Worm (Caenorhabditis elegans) whole organism, L3 larva: Measurements from ENCODE around the gene F11C7.7.

Experiments used
- ceh-16 ChIP-seq: sonication (generic microtip); optimal IDR thresholded peaks from 2 replicates; lab custom pipeline; 2017; ENCODE audit warnings: missing biosample characterization, missing genetic modification characterization
- ceh-28 ChIP-seq: fragments of 150-350 bp; optimal IDR thresholded peaks from 2 replicates; lab custom pipeline; 2014; ENCODE audit warnings: missing biosample characterization, missing genetic modification reagents, missing genetic modification characterization
- ceh-82 ChIP-seq: fragments of 150-350 bp; optimal IDR thresholded peaks from 2 replicates; lab custom pipeline; 2014; ENCODE audit warnings: missing biosample characterization, missing genetic modification characterization
- daf-12 ChIP-seq: fragments of 150-350 bp; optimal IDR thresholded peaks from 2 replicates; lab custom pipeline; 2014; ENCODE audit warnings: missing biosample characterization, missing genetic modification reagents, missing genetic modification characterization
- egl-27 ChIP-seq: sonication (generic microtip); optimal IDR thresholded peaks from 4 replicates; lab custom pipeline; 2017; ENCODE audit warnings: missing biosample characterization, missing genetic modification reagents, missing genetic modification characterization
- egl-5 ChIP-seq: fragments of 150-350 bp; optimal IDR thresholded peaks from 2 replicates; lab custom pipeline; 2017; ENCODE audit warnings: missing biosample characterization, missing genetic modification reagents, missing genetic modification characterization, inconsistent platforms
- elt-1 ChIP-seq: fragments of 150-350 bp; optimal IDR thresholded peaks from 2 replicates; lab custom pipeline; 2014; ENCODE audit warnings: missing biosample characterization, missing genetic modification characterization
- elt-2 ChIP-seq: sonication (generic microtip); optimal IDR thresholded peaks from 2 replicates; lab custom pipeline; 2016; ENCODE audit warnings: missing genetic modification reagents, mild to moderate bottlenecking, missing genetic modification characterization, missing compliant biosample characterization
- elt-3 ChIP-seq, 3 experiments: fragments of 150-350 bp in 1 of 3; sonication (generic microtip) in 2 of 3; optimal IDR thresholded peaks; 2 replicates in 2 of 3; 4 replicates in 1 of 3; lab custom pipeline; 2014 to 2017; ENCODE audit warnings: missing biosample characterization in 3 of 3, missing genetic modification characterization in 3 of 3
- eor-1 ChIP-seq, 2 experiments: fragments of 150-350 bp; optimal IDR thresholded peaks; 2 replicates each; lab custom pipeline; 2014 to 2018; ENCODE audit warnings: missing biosample characterization in 2 of 2, missing genetic modification characterization in 2 of 2
- hmg-11 ChIP-seq: sonication (generic microtip); optimal IDR thresholded peaks from 2 replicates; lab custom pipeline; 2016; ENCODE audit warnings: missing genetic modification characterization, missing compliant biosample characterization
- lsy-12 ChIP-seq: sonication (generic microtip); optimal IDR thresholded peaks from 2 replicates; lab custom pipeline; 2016; ENCODE audit warnings: mild to moderate bottlenecking, missing genetic modification characterization, missing compliant biosample characterization
- mml-1 ChIP-seq: fragments of 150-350 bp; sonication (generic microtip); optimal IDR thresholded peaks from 3 replicates; lab custom pipeline; 2014; ENCODE audit warnings: missing biosample characterization, missing genetic modification characterization
- nfya-1 ChIP-seq: sonication (generic microtip); optimal IDR thresholded peaks from 2 replicates; lab custom pipeline; 2017; ENCODE audit warnings: missing genetic modification characterization, mild to moderate bottlenecking, missing compliant biosample characterization, antibody characterized with exemption, moderate library complexity; ENCODE audit not compliant: insufficient read depth
- nhr-11 ChIP-seq: fragments of 150-350 bp; optimal IDR thresholded peaks from 2 replicates; lab custom pipeline; 2014; ENCODE audit warnings: missing biosample characterization, missing genetic modification characterization
- nhr-12 ChIP-seq: fragments of 150-350 bp; optimal IDR thresholded peaks from 2 replicates; lab custom pipeline; 2014; ENCODE audit warnings: missing biosample characterization, missing genetic modification characterization
- nhr-23 ChIP-seq: fragments of 150-350 bp; optimal IDR thresholded peaks from 2 replicates; lab custom pipeline; 2014; ENCODE audit warnings: missing biosample characterization, missing genetic modification reagents, missing genetic modification characterization
- nhr-25 ChIP-seq: sonication (generic microtip); optimal IDR thresholded peaks from 2 replicates; lab custom pipeline; 2017; ENCODE audit warnings: missing biosample characterization, missing genetic modification characterization
- nhr-43 ChIP-seq: sonication (generic microtip); optimal IDR thresholded peaks from 2 replicates; lab custom pipeline; 2016; ENCODE audit warnings: mild to moderate bottlenecking, missing genetic modification characterization, missing compliant biosample characterization; ENCODE audit not compliant: poor library complexity, severe bottlenecking
- nhr-67 ChIP-seq: fragments of 150-350 bp; optimal IDR thresholded peaks from 2 replicates; lab custom pipeline; 2014; ENCODE audit warnings: missing biosample characterization, missing genetic modification characterization
- nhr-76 ChIP-seq: fragments of 150-350 bp; sonication (generic microtip); optimal IDR thresholded peaks from 5 replicates; lab custom pipeline; 2014; ENCODE audit warnings: missing biosample characterization, missing genetic modification characterization
- pha-4 ChIP-seq: fragments of 150-350 bp; optimal IDR thresholded peaks from 2 replicates; lab custom pipeline; 2014; ENCODE audit warnings: missing biosample characterization, missing genetic modification reagents, missing genetic modification characterization
- pqm-1 ChIP-seq: fragments of 150-350 bp; optimal IDR thresholded peaks from 2 replicates; lab custom pipeline; 2017; ENCODE audit warnings: missing biosample characterization, missing genetic modification characterization, inconsistent platforms
- sea-2 ChIP-seq: fragments of 150-350 bp; sonication (generic microtip); optimal IDR thresholded peaks from 4 replicates; lab custom pipeline; 2014; ENCODE audit warnings: missing biosample characterization, missing genetic modification reagents, missing genetic modification characterization
- skn-1 ChIP-seq: fragments of 150-350 bp; optimal IDR thresholded peaks from 2 replicates; lab custom pipeline; 2014; ENCODE audit warnings: missing biosample characterization, missing genetic modification characterization
- snpc-4 ChIP-seq: fragments of 150-350 bp; optimal IDR thresholded peaks from 2 replicates; lab custom pipeline; 2014; ENCODE audit warnings: missing biosample characterization, missing genetic modification characterization
- tbx-2 ChIP-seq: sonication (generic microtip); optimal IDR thresholded peaks from 2 replicates; lab custom pipeline; 2016; ENCODE audit warnings: mild to moderate bottlenecking, missing genetic modification characterization, missing compliant biosample characterization
- zag-1 ChIP-seq: fragments of 150-350 bp; optimal IDR thresholded peaks from 2 replicates; lab custom pipeline; 2014; ENCODE audit warnings: missing biosample characterization, missing genetic modification characterization
- ztf-4 ChIP-seq: fragments of 150-350 bp; optimal IDR thresholded peaks from 2 replicates; lab custom pipeline; 2014; ENCODE audit warnings: missing biosample characterization, missing genetic modification characterization

F11C7.7 gene

DNA sequence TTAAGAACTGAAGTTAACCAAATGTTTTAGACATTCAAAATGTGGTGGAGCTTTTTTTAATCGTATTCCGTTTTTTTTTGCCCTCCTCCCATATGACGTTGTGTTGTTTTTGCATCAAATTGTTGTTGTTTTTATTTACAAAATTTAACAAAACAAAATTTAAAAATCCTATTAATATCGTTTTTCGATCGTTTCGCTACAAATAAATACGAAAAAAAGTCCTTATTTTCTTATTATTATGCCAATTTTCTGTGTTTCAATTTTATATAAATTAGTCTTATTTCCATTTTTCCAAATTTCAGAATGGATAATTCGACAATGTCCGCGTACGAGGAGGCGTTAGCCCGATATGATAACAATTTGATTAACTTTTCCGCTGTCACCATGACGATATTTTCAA lies 38.9 kb upstream of the F11C7.7 start, which contains the start of gene npr-36:
TSS of gene npr-36 (plus strand) at position 301 of the 400 bp plus-strand sequence.
- no peak for TF ChIP-seq nhr-12 (tag; lab: Kevin White, UChicago)
- TF ChIP-seq tbx-2 (tag; lab: Kevin White, UChicago): no peak
- no peak for TF ChIP-seq ceh-82 (tag; lab: Kevin White, UChicago)
- no peak for TF ChIP-seq egl-5 (tag; lab: Kevin White, UChicago)
- no peak for TF ChIP-seq nfya-1 (tag; lab: Kevin White, UChicago)
- TF ChIP-seq, all 47 proteins: peak for 0

DNA sequence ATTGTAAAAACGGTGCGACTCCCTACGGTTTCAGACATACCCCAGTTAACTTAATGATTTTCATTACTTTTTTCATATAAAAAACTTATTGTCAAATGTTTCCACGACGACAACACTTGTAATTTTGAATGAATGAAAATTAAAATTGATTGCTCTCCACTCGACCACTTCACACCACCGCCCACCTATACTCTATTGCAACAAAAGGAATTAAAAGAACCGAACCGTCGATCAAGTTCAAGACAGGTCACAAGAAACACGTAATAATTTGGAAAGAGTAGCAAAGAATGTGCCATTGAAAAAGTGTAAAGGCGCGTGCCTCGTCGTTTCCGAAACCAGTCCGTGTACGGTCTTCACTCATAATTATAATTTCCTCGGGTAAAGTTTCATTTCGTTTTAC lies 35.9 kb upstream of the F11C7.7 start, which contains the start of gene F10D7.11:
TSS of gene F10D7.11 (plus strand) at position 301 of the 400 bp plus-strand sequence.
- no peak for TF ChIP-seq skn-1
- no peak for TF ChIP-seq nhr-11
- no peak for TF ChIP-seq elt-2 (tag; lab: Kevin White, UChicago)

- TF ChIP-seq skn-1 (no peak), nhr-67 (no peak), ztf-4 (tag; lab: Kevin White, UChicago) (no peak), egl-27 (tag; lab: Kevin White, UChicago) (no peak), sea-2 (GFP tag; lab: Kevin White, UChicago) (no peak), elt-3 (tag; optimal IDR thresholded peaks at IDR 0.05; lab: Kevin White, UChicago) (no peak), lsy-12 (tag; lab: Kevin White, UChicago) (no peak), elt-1 (tag; lab: Kevin White, UChicago) (no peak), egl-5 (tag; lab: Kevin White, UChicago) (no peak)
These were observed 34.9 kb upstream of the F11C7.7 start for ce11 chrX:17363491-17363890.

- peak; percentile 72 for TF ChIP-seq pha-4 (tag; lab: Kevin White, UChicago)
- TF ChIP-seq nfya-1 (tag; lab: Kevin White, UChicago): no peak
These were observed 29.9 kb upstream of the F11C7.7 start, which contains the start of gene mfsd-10 for ce11 chrX:17368542-17368941. Gene mfsd-10 (minus strand): TSS chrX:17368642.

DNA sequence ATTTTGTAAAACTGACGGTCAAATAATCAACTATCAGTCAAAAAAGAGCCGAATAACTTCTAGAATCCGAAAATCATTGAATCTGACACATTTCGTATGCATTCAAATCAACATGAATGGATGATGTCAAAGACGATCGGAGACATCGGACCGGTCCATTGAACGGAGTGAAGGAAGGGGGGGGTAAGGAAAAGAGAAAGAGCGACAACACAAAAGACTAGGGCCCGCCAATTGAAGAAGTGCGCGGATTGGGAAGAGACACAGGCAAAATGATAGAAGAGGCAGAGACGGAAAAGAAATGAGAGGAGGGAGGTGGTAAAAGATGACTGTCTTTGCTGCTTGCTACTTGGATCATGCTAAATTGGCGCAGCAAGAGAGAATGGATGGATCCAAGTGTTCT lies 28.9 kb upstream of the F11C7.7 start:
- TF ChIP-seq eor-1 (tag; optimal IDR thresholded peaks at IDR 0.05; lab: Kevin White, UChicago) (no peak), ceh-28 (tag; lab: Kevin White, UChicago) (no peak), nhr-43 (tag; lab: Kevin White, UChicago) (peak; percentile 3), skn-1 (no peak), pqm-1 (tag; lab: Kevin White, UChicago) (no peak), mml-1 (tag; lab: Kevin White, UChicago) (no peak), pha-4 (tag; lab: Kevin White, UChicago) (peak; percentile 30), nfya-1 (tag; lab: Kevin White, UChicago) (peak; percentile 44), nhr-23 (tag; lab: Kevin White, UChicago) (peak; percentile 35), nhr-25 (tag; lab: Kevin White, UChicago) (peak; percentile 43), hmg-11 (tag; lab: Kevin White, UChicago) (peak; percentile 51), snpc-4 (peak; percentile 2)

DNA sequence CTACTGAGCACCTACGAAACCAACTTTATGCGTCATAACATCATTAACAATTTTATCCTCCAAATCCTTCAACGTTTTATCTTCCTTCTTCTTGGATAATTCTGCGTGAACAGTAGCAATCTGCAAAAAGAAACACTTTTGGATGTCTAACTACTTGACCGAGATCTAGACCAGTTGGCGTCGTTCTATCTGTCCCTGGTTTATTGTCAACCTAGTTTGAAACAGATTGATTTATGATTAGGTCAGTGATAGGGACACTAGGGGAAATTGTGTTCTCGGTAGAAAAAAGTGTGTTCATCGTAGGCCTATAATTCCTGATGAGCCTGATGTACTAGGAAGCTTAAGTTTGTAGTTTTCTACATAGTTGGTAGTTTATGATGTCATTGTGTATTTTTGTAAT lies 24.4 kb upstream of the F11C7.7 start:
- TF ChIP-seq nhr-23 (tag; lab: Kevin White, UChicago) (peak; percentile 75), hmg-11 (tag; lab: Kevin White, UChicago) (no peak), skn-1 (no peak)

- no peak for TF ChIP-seq pqm-1 (tag; lab: Kevin White, UChicago)
- no peak for TF ChIP-seq zag-1 (tag; lab: Kevin White, UChicago)
- no peak for TF ChIP-seq daf-12
- no peak for TF ChIP-seq nhr-76 (tag; lab: Kevin White, UChicago)
- TF ChIP-seq ceh-16: no peak
- TF ChIP-seq egl-27 (tag; lab: Kevin White, UChicago): no peak
These were observed 23.9 kb upstream of the F11C7.7 start, which contains the start of gene F10D7.3 for ce11 chrX:17374534-17374933. Gene F10D7.3 (minus strand): TSS chrX:17374634.
